Worm (Caenorhabditis elegans) whole organism, young adult: Measurements from ENCODE around the gene pxmp-4.

Experiments
- B0035.1 ChIP-seq: sonication (generic microtip); optimal IDR thresholded peaks from 2 replicates; lab custom pipeline; 2016; ENCODE audit warnings: missing genetic modification characterization, mild to moderate bottlenecking, missing compliant biosample characterization, missing genotype, missing genetic modification reagents
- B0336.3 ChIP-seq: fragments of 200-800 bp; sonication (Bioruptor generic); IDR thresholded peaks from 2 replicates; pipeline ENCODE4 v1.3.6; 2022; ENCODE audit warnings: missing genetic modification characterization, missing compliant biosample characterization
- F39B2.1 ChIP-seq: fragments of 200-800 bp; sonication (Bioruptor generic); IDR thresholded peaks from 2 replicates; pipeline ENCODE4 v1.3.6; 2022; ENCODE audit warnings: missing genetic modification reagents, missing genetic modification characterization, missing compliant biosample characterization
- F49E8.2 ChIP-seq: sonication (generic microtip); optimal IDR thresholded peaks from 3 replicates; lab custom pipeline; 2017; ENCODE audit warnings: missing genetic modification characterization, mild to moderate bottlenecking, missing compliant biosample characterization, antibody characterized with exemption, moderate library complexity; ENCODE audit not compliant: insufficient read depth
- F52B5.7 ChIP-seq: sonication (generic microtip); optimal IDR thresholded peaks from 2 replicates; lab custom pipeline; 2016; ENCODE audit warnings: mild to moderate bottlenecking, missing genetic modification characterization, missing compliant biosample characterization
- F57A8.1 ChIP-seq: fragments of 200-800 bp; sonication (Bioruptor generic); optimal IDR thresholded peaks from 2 replicates; lab custom pipeline; 2018; ENCODE audit warnings: mild to moderate bottlenecking, missing genetic modification characterization, moderate library complexity, missing compliant biosample characterization
- Y67H2A.10 ChIP-seq: fragments of 200-800 bp; sonication (Bioruptor generic); conservative IDR thresholded peaks from 2 replicates; pipeline ENCODE4 v1.3.6; 2022; ENCODE audit warnings: missing genetic modification reagents, missing genetic modification characterization, missing compliant biosample characterization
- Y95B8A.8 ChIP-seq: fragments of 200-800 bp; sonication (Bioruptor generic); IDR thresholded peaks from 2 replicates; pipeline ENCODE4 v1.3.6; 2022; ENCODE audit warnings: missing genetic modification reagents, missing genetic modification characterization, missing compliant biosample characterization
- akir-1 ChIP-seq: fragments of 200-800 bp; sonication (Bioruptor generic); optimal IDR thresholded peaks from 2 replicates; lab custom pipeline; 2018; ENCODE audit warnings: mild to moderate bottlenecking, missing genetic modification characterization, moderate library complexity, missing compliant biosample characterization
- ama-1 ChIP-seq, 3 experiments: fragments of 150-350 bp in 1 of 3; sonication (generic microtip) in 2 of 3; optimal IDR thresholded peaks; 2 replicates each; lab custom pipeline; 2014 to 2018; ENCODE audit warnings: missing biosample characterization in 2 of 3, missing genetic modification characterization in 2 of 3, missing genetic modification reagents in 2 of 3
- bed-2 ChIP-seq: fragments of 200-800 bp; sonication (Bioruptor generic); IDR thresholded peaks from 2 replicates; pipeline ENCODE4 v1.3.6; 2022; ENCODE audit warnings: missing genetic modification reagents, missing genetic modification characterization, missing compliant biosample characterization
- ceh-27 ChIP-seq: fragments of 200-800 bp; sonication (Bioruptor generic); optimal IDR thresholded peaks from 2 replicates; lab custom pipeline; 2018; ENCODE audit warnings: mild to moderate bottlenecking, missing genetic modification characterization, moderate library complexity, missing compliant biosample characterization
- ceh-58 ChIP-seq: fragments of 200-800 bp; sonication (Bioruptor generic); IDR thresholded peaks from 2 replicates; pipeline ENCODE4 v1.3.6; 2022; ENCODE audit warnings: missing genetic modification characterization, missing compliant biosample characterization
- ceh-91 ChIP-seq: fragments of 200-800 bp; sonication (Bioruptor generic); IDR thresholded peaks from 2 replicates; pipeline ENCODE4 v1.3.6; 2022; ENCODE audit warnings: missing genetic modification reagents, missing genetic modification characterization, missing compliant biosample characterization
- die-1 ChIP-seq: sonication (generic microtip); optimal IDR thresholded peaks from 2 replicates; lab custom pipeline; 2016; ENCODE audit warnings: missing genotype, mild to moderate bottlenecking, missing genetic modification characterization, missing compliant biosample characterization
- efl-1 ChIP-seq: fragments of 150-350 bp; optimal IDR thresholded peaks from 2 replicates; lab custom pipeline; 2014; ENCODE audit warnings: missing biosample characterization, missing genetic modification reagents, missing genetic modification characterization
- egl-18 ChIP-seq: fragments of 200-800 bp; sonication (Bioruptor generic); IDR thresholded peaks from 2 replicates; pipeline ENCODE4 v1.3.6; 2022; ENCODE audit warnings: missing genetic modification reagents, missing genetic modification characterization, missing compliant biosample characterization
- ets-4 ChIP-seq: fragments of 200-800 bp; sonication (Bioruptor generic); optimal IDR thresholded peaks from 2 replicates; lab custom pipeline; 2018; ENCODE audit warnings: mild to moderate bottlenecking, missing genetic modification characterization, missing compliant biosample characterization
- hlh-12 ChIP-seq: sonication (generic microtip); optimal IDR thresholded peaks from 2 replicates; lab custom pipeline; 2016; ENCODE audit warnings: missing genetic modification characterization, missing compliant biosample characterization
- hmg-1.2 ChIP-seq: fragments of 200-800 bp; sonication (Bioruptor generic); IDR thresholded peaks from 2 replicates; pipeline ENCODE4 v1.3.6; 2022; ENCODE audit warnings: missing genetic modification reagents, missing genetic modification characterization, missing compliant biosample characterization
- hrde-1 ChIP-seq: sonication (generic microtip); optimal IDR thresholded peaks from 2 replicates; lab custom pipeline; 2016; ENCODE audit warnings: missing genetic modification characterization, mild to moderate bottlenecking, missing compliant biosample characterization, moderate library complexity, missing genotype, missing genetic modification reagents, borderline replicate concordance
- let-526 ChIP-seq: fragments of 200-800 bp; sonication (Bioruptor generic); IDR thresholded peaks from 2 replicates; pipeline ENCODE4 v1.3.6; 2022; ENCODE audit warnings: missing genetic modification reagents, missing genetic modification characterization, missing compliant biosample characterization
- let-607 ChIP-seq, 2 experiments: fragments of 200-800 bp in 1 of 2; sonication (Bioruptor generic) in 1 of 2; sonication (generic microtip) in 1 of 2; optimal IDR thresholded peaks; 2 replicates each; lab custom pipeline; 2016 to 2018; ENCODE audit warnings: mild to moderate bottlenecking in 2 of 2, missing compliant biosample characterization in 2 of 2, missing genetic modification characterization in 2 of 2, moderate library complexity in 2 of 2, missing genotype in 1 of 2
- lin-40 ChIP-seq: sonication (generic microtip); optimal IDR thresholded peaks from 2 replicates; lab custom pipeline; 2016; ENCODE audit warnings: missing genetic modification characterization, mild to moderate bottlenecking, missing compliant biosample characterization, missing genotype, missing genetic modification reagents
- lin-54 ChIP-seq: fragments of 200-800 bp; sonication (Bioruptor generic); optimal IDR thresholded peaks from 2 replicates; lab custom pipeline; 2018; ENCODE audit warnings: mild to moderate bottlenecking, missing genetic modification characterization, missing compliant biosample characterization
- lir-1 ChIP-seq: fragments of 200-800 bp; sonication (Bioruptor generic); conservative IDR thresholded peaks from 2 replicates; pipeline ENCODE4 v1.3.6; 2022; ENCODE audit warnings: missing genetic modification reagents, missing genetic modification characterization, missing compliant biosample characterization
- lsl-1 ChIP-seq: fragments of 200-800 bp; sonication (Bioruptor generic); optimal IDR thresholded peaks from 2 replicates; lab custom pipeline; 2018; ENCODE audit warnings: mild to moderate bottlenecking, missing genetic modification characterization, moderate library complexity, missing compliant biosample characterization
- lsy-27 ChIP-seq: sonication (generic microtip); optimal IDR thresholded peaks from 2 replicates; lab custom pipeline; 2017; ENCODE audit warnings: missing genetic modification characterization, mild to moderate bottlenecking, missing compliant biosample characterization, antibody characterized with exemption, missing genotype, borderline replicate concordance; ENCODE audit not compliant: insufficient read depth
- mcd-1 ChIP-seq: fragments of 200-800 bp; sonication (Bioruptor generic); IDR thresholded peaks from 2 replicates; pipeline ENCODE4 v1.3.6; 2022; ENCODE audit warnings: missing genetic modification reagents, missing genetic modification characterization, missing compliant biosample characterization
- mes-4 ChIP-seq: sonication (generic microtip); optimal IDR thresholded peaks from 2 replicates; lab custom pipeline; 2016; ENCODE audit warnings: missing genotype, missing genetic modification characterization, missing compliant biosample characterization
- nfya-1 ChIP-seq: sonication (generic microtip); optimal IDR thresholded peaks from 2 replicates; lab custom pipeline; 2017; ENCODE audit warnings: antibody characterized with exemption, missing compliant biosample characterization, missing genetic modification characterization, borderline replicate concordance; ENCODE audit not compliant: insufficient read depth
- nfya-2 ChIP-seq: fragments of 200-800 bp; sonication (Bioruptor generic); IDR thresholded peaks from 2 replicates; pipeline ENCODE4 v1.3.6; 2022; ENCODE audit warnings: missing genetic modification reagents, missing genetic modification characterization, missing compliant biosample characterization
- nhr-120 ChIP-seq: fragments of 200-800 bp; sonication (Bioruptor generic); IDR thresholded peaks from 2 replicates; pipeline ENCODE4 v1.3.6; 2022; ENCODE audit warnings: missing genetic modification characterization, missing compliant biosample characterization
- nhr-179 ChIP-seq: sonication (generic microtip); optimal IDR thresholded peaks from 2 replicates; lab custom pipeline; 2016; ENCODE audit warnings: mild to moderate bottlenecking, missing genetic modification characterization, missing compliant biosample characterization
- nhr-27 ChIP-seq: fragments of 200-800 bp; sonication (Bioruptor generic); optimal IDR thresholded peaks from 2 replicates; lab custom pipeline; 2018; ENCODE audit warnings: mild to moderate bottlenecking, missing genetic modification characterization, moderate library complexity, missing compliant biosample characterization
- nhr-80 ChIP-seq: sonication (generic microtip); optimal IDR thresholded peaks from 2 replicates; lab custom pipeline; 2016; ENCODE audit warnings: missing genetic modification characterization, missing compliant biosample characterization
- pbrm-1 ChIP-seq: fragments of 200-800 bp; sonication (Bioruptor generic); IDR thresholded peaks from 2 replicates; pipeline ENCODE4 v1.3.6; 2022; ENCODE audit warnings: missing genetic modification reagents, missing genetic modification characterization, missing compliant biosample characterization
- snpc-1.3 ChIP-seq: sonication (generic microtip); optimal IDR thresholded peaks from 2 replicates; lab custom pipeline; 2017; ENCODE audit warnings: missing genetic modification characterization, mild to moderate bottlenecking, missing compliant biosample characterization, antibody characterized with exemption, moderate library complexity, missing genotype, missing genetic modification reagents; ENCODE audit not compliant: insufficient read depth
- snpc-3.4 ChIP-seq: sonication (generic microtip); optimal IDR thresholded peaks from 2 replicates; lab custom pipeline; 2017; ENCODE audit warnings: missing genetic modification characterization, mild to moderate bottlenecking, missing compliant biosample characterization, antibody characterized with exemption, moderate library complexity, missing genotype, missing genetic modification reagents
- snpc-4 ChIP-seq, 5 experiments: fragments of 150-350 bp in 1 of 5; sonication (generic microtip) in 4 of 5; optimal IDR thresholded peaks; 2 replicates each; lab custom pipeline; 2014 to 2018; ENCODE audit warnings: missing genetic modification characterization in 5 of 5, missing biosample characterization in 3 of 5, antibody characterized with exemption in 2 of 5, mild to moderate bottlenecking in 2 of 5, missing compliant biosample characterization in 2 of 5, missing genotype in 2 of 5, moderate library complexity in 2 of 5, missing genetic modification reagents in 1 of 5
- sptf-2 ChIP-seq: fragments of 200-800 bp; sonication (Bioruptor generic); optimal IDR thresholded peaks from 2 replicates; lab custom pipeline; 2018; ENCODE audit warnings: mild to moderate bottlenecking, missing genetic modification characterization, missing compliant biosample characterization
- tlf-1 ChIP-seq: fragments of 200-800 bp; sonication (Bioruptor generic); optimal IDR thresholded peaks from 2 replicates; lab custom pipeline; 2018; ENCODE audit warnings: mild to moderate bottlenecking, missing genetic modification characterization, missing compliant biosample characterization
- xnd-1 ChIP-seq: sonication (generic microtip); optimal IDR thresholded peaks from 2 replicates; lab custom pipeline; 2016; ENCODE audit warnings: missing genotype, missing genetic modification reagents, missing genetic modification characterization, missing compliant biosample characterization
- zfh-2 ChIP-seq: fragments of 200-800 bp; sonication (Bioruptor generic); conservative IDR thresholded peaks from 2 replicates; pipeline ENCODE4 v1.3.6; 2022; ENCODE audit warnings: missing genetic modification reagents, missing genetic modification characterization, missing compliant biosample characterization
- zim-3 ChIP-seq: sonication (generic microtip); optimal IDR thresholded peaks from 2 replicates; lab custom pipeline; 2017; ENCODE audit warnings: mild to moderate bottlenecking, missing genetic modification characterization, moderate library complexity, missing compliant biosample characterization
- ztf-3 ChIP-seq: fragments of 200-800 bp; sonication (Bioruptor generic); optimal IDR thresholded peaks from 2 replicates; lab custom pipeline; 2018; ENCODE audit warnings: mild to moderate bottlenecking, missing genetic modification characterization, missing compliant biosample characterization

The pxmp-4 gene

DNA sequence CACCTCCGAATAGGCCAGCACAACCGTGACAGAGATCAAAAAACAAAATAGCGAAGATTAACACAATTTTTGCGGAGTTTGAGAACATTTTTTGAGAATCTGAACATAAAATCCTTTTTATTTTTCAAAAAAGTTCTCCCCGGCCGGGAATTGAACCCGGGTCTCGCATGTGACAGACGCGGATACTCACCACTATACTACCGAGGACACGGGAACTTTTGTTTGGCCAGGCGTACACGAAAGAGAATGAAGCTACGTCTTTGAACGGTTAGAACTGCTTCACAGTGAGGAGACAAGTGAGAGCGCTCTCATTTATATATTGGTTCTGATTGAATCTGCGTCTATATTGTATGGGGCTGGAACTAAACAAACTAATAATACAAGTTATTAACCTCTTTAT, 14.5 kb downstream of the pxmp-4 start, which contains the start of gene grl-26 (continued):
- no peak for TF ChIP-seq F39B2.1 (GFP tag; lab: Robert Waterston, UW)
- TF ChIP-seq zim-3 (tag; lab: Kevin White, UChicago): peak; percentile 89
- TF ChIP-seq akir-1 (GFP tag; lab: Kevin White, UChicago): no peak
- TF ChIP-seq tlf-1 (GFP tag; lab: Kevin White, UChicago): peak; percentile 32
- TF ChIP-seq let-607 (tag; optimal IDR thresholded peaks at IDR 0.05; lab: Kevin White, UChicago): peak; percentile 6 to 25
- no peak for TF ChIP-seq F57A8.1
- 0 out of 2 replicates have a peak, but pooled peaks have one; percentile 65 for TF ChIP-seq egl-18 (GFP tag; lab: Robert Waterston, UW)
- TF ChIP-seq hmg-1.2: peak; percentile 71
- TF ChIP-seq pbrm-1 (GFP tag; lab: Robert Waterston, UW): peak; percentile 75
- no peak for TF ChIP-seq ceh-58 (GFP tag; lab: Robert Waterston, UW)
- TF ChIP-seq nhr-80 (tag; lab: Kevin White, UChicago): peak; percentile 43
- no peak for TF ChIP-seq lin-40
- TF ChIP-seq lin-54: peak; percentile 58
- no peak for TF ChIP-seq nfya-2 (GFP tag; lab: Robert Waterston, UW)
- 0 out of 2 replicates have a peak, but pooled peaks have one; percentile 31 for TF ChIP-seq bed-2 (GFP tag; lab: Robert Waterston, UW)
- peak; percentile 52 for TF ChIP-seq snpc-1.3 (tag; lab: Kevin White, UChicago)
- no peak for TF ChIP-seq xnd-1 (tag; lab: Kevin White, UChicago)
- no peak for TF ChIP-seq ama-1 (optimal IDR thresholded peaks at IDR 0.05; lab: Kevin White, UChicago)
- TF ChIP-seq ama-1 (GFP tag; optimal IDR thresholded peaks at IDR 0.05; lab: Kevin White, UChicago): peak; percentile 70 to 78
- TF ChIP-seq efl-1 (GFP tag; lab: Kevin White, UChicago): no peak
- TF ChIP-seq mcd-1 (GFP tag; lab: Robert Waterston, UW): peak; percentile 63
- peak; percentile 85 for TF ChIP-seq mes-4 (tag; lab: Kevin White, UChicago)
- peak; percentile 62 for TF ChIP-seq lir-1
- 0 out of 2 replicates have a peak, but pooled peaks have one; percentile 15 for TF ChIP-seq nhr-120 (GFP tag; lab: Robert Waterston, UW)
- TF ChIP-seq zfh-2: no peak
- peak; percentile 28 for TF ChIP-seq B0035.1
- TF ChIP-seq ceh-27 (GFP tag; lab: Kevin White, UChicago): peak; percentile 28
- no peak for TF ChIP-seq ceh-91 (GFP tag; lab: Robert Waterston, UW)
- TF ChIP-seq lsl-1: peak; percentile 25
- no peak for TF ChIP-seq sptf-2 (GFP tag; lab: Kevin White, UChicago)
- TF ChIP-seq ets-4 (GFP tag; lab: Kevin White, UChicago): no peak
- TF ChIP-seq F52B5.7 (tag; lab: Kevin White, UChicago): peak; percentile 33
- no peak for TF ChIP-seq Y95B8A.8 (GFP tag; lab: Robert Waterston, UW)
- peak; percentile 83 for TF ChIP-seq lsy-27 (tag; lab: Kevin White, UChicago)
- no peak for TF ChIP-seq nhr-27 (tag; lab: Kevin White, UChicago)
- peak; percentile 76 for TF ChIP-seq snpc-4 (GFP tag; optimal IDR thresholded peaks at IDR 0.05; lab: Kevin White, UChicago)
- peak in 2 of 4 experiments; percentile 48 to 65 for TF ChIP-seq snpc-4 (tag; optimal IDR thresholded peaks at IDR 0.05; lab: Kevin White, UChicago)
- peak; percentile 73; the same call in 1 of the 2 replicates for TF ChIP-seq let-526 (GFP tag; lab: Robert Waterston, UW)
- TF ChIP-seq snpc-3.4 (tag; lab: Kevin White, UChicago): peak; percentile 63
- no peak for TF ChIP-seq nhr-179 (tag; lab: Kevin White, UChicago)
- no peak for TF ChIP-seq ztf-3 (GFP tag; lab: Kevin White, UChicago)
- TF ChIP-seq hlh-12: no peak
- peak; percentile 51 for TF ChIP-seq F49E8.2 (tag; lab: Kevin White, UChicago)
- no peak for TF ChIP-seq Y67H2A.10
- TF ChIP-seq nfya-1: no peak
- TF ChIP-seq die-1 (tag; lab: Kevin White, UChicago): peak; percentile 88
- peak; percentile 24; the same call in 1 of the 2 replicates for TF ChIP-seq B0336.3
- TF ChIP-seq hrde-1: no peak
